Fruit fly (Drosophila melanogaster): ENCODE data around the gene CG6244.

CG6244 gene

DNA sequence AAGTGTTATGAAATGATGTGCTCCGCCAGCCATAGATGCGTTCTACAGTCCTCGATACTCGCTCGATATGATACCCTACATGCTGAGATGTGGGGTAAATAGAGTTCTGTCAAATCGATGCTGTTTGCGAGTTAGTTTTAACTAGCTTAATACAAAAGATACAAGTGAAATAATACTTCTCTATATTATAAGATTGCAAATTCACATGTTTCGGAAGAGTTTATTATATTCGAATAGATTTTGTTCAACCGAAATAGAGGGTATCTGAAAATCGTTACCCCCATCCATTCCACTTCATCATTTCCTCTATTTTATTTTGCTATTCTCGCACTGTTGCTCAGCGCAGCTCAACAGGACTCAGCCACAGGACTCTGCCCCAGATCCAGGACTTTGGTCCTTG lies 13.8 kb upstream of the CG6244 start (continued):
- TF ChIP-seq Ssrp (tag; optimal IDR thresholded peaks at IDR 0.05) = peak; percentile 25
- peak; percentile 35 for TF ChIP-seq CG13775 (GFP tag; optimal IDR thresholded peaks at IDR 0.05)
- no peak for TF ChIP-seq CG7357 (GFP tag; IDR thresholded peaks at IDR 0.05)
- TF ChIP-seq Sox102F (GFP tag; optimal IDR thresholded peaks at IDR 0.05) = peak; percentile 30
- TF ChIP-seq Myb (GFP tag; optimal IDR thresholded peaks at IDR 0.05) = no peak
- TF ChIP-seq CG3847 (GFP tag; IDR thresholded peaks at IDR 0.05) = 0 out of 2 replicates have a peak, but pooled peaks have one; percentile 16
- no peak for TF ChIP-seq fu2 (GFP tag; optimal IDR thresholded peaks at IDR 0.05)
- TF ChIP-seq CG43689 (GFP tag; IDR thresholded peaks at IDR 0.05) = no peak
- TF ChIP-seq CG1647 (GFP tag; optimal IDR thresholded peaks at IDR 0.05) = peak; percentile 25
- TF ChIP-seq bsh (GFP tag; optimal IDR thresholded peaks at IDR 0.05) = peak in 1 of 2 experiments; percentile 56
- no peak for TF ChIP-seq ems (GFP tag; optimal IDR thresholded peaks at IDR 0.05)
- TF ChIP-seq vvl (GFP tag; IDR thresholded peaks at IDR 0.05) = peak; percentile 42
- no peak for TF ChIP-seq CG12659 (GFP tag; optimal IDR thresholded peaks at IDR 0.05)
- peak; percentile 53 for TF ChIP-seq CG16815 (GFP tag; optimal IDR thresholded peaks at IDR 0.05)
- peak; percentile 59 for TF ChIP-seq CG1603 (tag; optimal IDR thresholded peaks at IDR 0.05)
- TF ChIP-seq Atf6 (GFP tag; IDR thresholded peaks at IDR 0.05) = peak; percentile 49; the same call in 1 of the 2 replicates
- TF ChIP-seq tin (GFP tag; optimal IDR thresholded peaks at IDR 0.05) = peak; percentile 38
- TF ChIP-seq HLH54F (GFP tag; optimal IDR thresholded peaks at IDR 0.05) = no peak
- TF ChIP-seq chn (GFP tag; optimal IDR thresholded peaks at IDR 0.05) = peak; percentile 14
- peak; percentile 41 for TF ChIP-seq CG14710 (tag; optimal IDR thresholded peaks at IDR 0.05)
- TF ChIP-seq prd (optimal IDR thresholded peaks at IDR 0.05) = no peak
- TF ChIP-seq prd (GFP tag; IDR thresholded peaks at IDR 0.05) = peak; percentile 79
- peak; percentile 13 for TF ChIP-seq Side (GFP tag; optimal IDR thresholded peaks at IDR 0.05)
- TF ChIP-seq ci (GFP tag; IDR thresholded peaks at IDR 0.05) = peak; percentile 71; the same call in 2 of the 3 replicates
- peak; percentile 39 for TF ChIP-seq CG10267 (tag; optimal IDR thresholded peaks at IDR 0.05)
- peak; percentile 6 for TF ChIP-seq CG12769 (tag; optimal IDR thresholded peaks at IDR 0.05)
- peak; percentile 43 for TF ChIP-seq onecut (GFP tag; IDR thresholded peaks at IDR 0.05)
- TF ChIP-seq tio (GFP tag; optimal IDR thresholded peaks at IDR 0.05) = peak; percentile 21
- TF ChIP-seq CG2712 (tag; optimal IDR thresholded peaks at IDR 0.05) = peak; percentile 63
- peak; percentile 73 for TF ChIP-seq HLH3B (GFP tag; IDR thresholded peaks at IDR 0.05)
- peak; percentile 18 for TF ChIP-seq twi (tag; optimal IDR thresholded peaks at IDR 0.05)
- TF ChIP-seq CG13424 (tag; optimal IDR thresholded peaks at IDR 0.05) = peak; percentile 34
- peak; percentile 19 for TF ChIP-seq Nf-YB (GFP tag; optimal IDR thresholded peaks at IDR 0.05)
- TF ChIP-seq Hsf (GFP tag; optimal IDR thresholded peaks at IDR 0.05) = peak; percentile 46
- peak; percentile 15; the same call in 1 of the 2 replicates for TF ChIP-seq E2f2 (GFP tag; IDR thresholded peaks at IDR 0.05)
- TF ChIP-seq esg (GFP tag; conservative IDR thresholded peaks at IDR 0.05) = peak; percentile 31; the same call in 1 of the 2 replicates
- TF ChIP-seq TFAM (GFP tag; optimal IDR thresholded peaks at IDR 0.05) = no peak
- no peak for TF ChIP-seq ind (GFP tag; optimal IDR thresholded peaks at IDR 0.05)
- TF ChIP-seq CG15514 (GFP tag; optimal IDR thresholded peaks at IDR 0.05) = no peak
- TF ChIP-seq Ets65A (GFP tag) = peak; percentile 94
- TF ChIP-seq MBD-R2 (GFP tag; IDR thresholded peaks at IDR 0.05) = peak; percentile 11; the same call in 1 of the 2 replicates
- peak; percentile 25 for TF ChIP-seq fd96Cb (tag; optimal IDR thresholded peaks at IDR 0.05)
- peak; percentile 29 for TF ChIP-seq CG15696 (tag; optimal IDR thresholded peaks at IDR 0.05)
- TF ChIP-seq CG3995 (GFP tag; optimal IDR thresholded peaks at IDR 0.05) = no peak
- TF ChIP-seq Max (GFP tag; optimal IDR thresholded peaks at IDR 0.05) = no peak
- peak; percentile 12 for TF ChIP-seq CG10462 (GFP tag; optimal IDR thresholded peaks at IDR 0.05)
- TF ChIP-seq sc (optimal IDR thresholded peaks at IDR 0.05) = no peak
- peak; percentile 32 for TF ChIP-seq sc (GFP tag; optimal IDR thresholded peaks at IDR 0.05)
- TF ChIP-seq CG8290 (GFP tag; optimal IDR thresholded peaks at IDR 0.05) = no peak
- peak in 1 of 2 experiments; percentile 26 for TF ChIP-seq CG8290 (tag; optimal IDR thresholded peaks at IDR 0.05)
- TF ChIP-seq Antp (GFP tag; optimal IDR thresholded peaks at IDR 0.05) = no peak
- peak; percentile 16 for TF ChIP-seq Six4 (GFP tag; optimal IDR thresholded peaks at IDR 0.05)

Measured in whole organism, embryonic.